Worm (Caenorhabditis elegans) whole organism, late embryonic: ENCODE measurements around the gene rga-4.

Source experiments
- C08G9.2 ChIP-seq: sonication (generic microtip); optimal IDR thresholded peaks from 2 replicates; lab custom pipeline; 2016; ENCODE audit warnings: mild to moderate bottlenecking, missing genetic modification characterization, moderate library complexity, missing compliant biosample characterization
- Y22D7AL.16 ChIP-seq: sonication (generic microtip); optimal IDR thresholded peaks from 2 replicates; lab custom pipeline; 2016; ENCODE audit warnings: missing genetic modification characterization, missing compliant biosample characterization
- ceh-18 ChIP-seq: sonication (generic microtip); optimal IDR thresholded peaks from 2 replicates; lab custom pipeline; 2016; ENCODE audit warnings: missing genetic modification characterization, missing compliant biosample characterization
- ceh-19 ChIP-seq: fragments of 200-800 bp; sonication (Bioruptor generic); optimal IDR thresholded peaks from 2 replicates; lab custom pipeline; 2018; ENCODE audit warnings: mild to moderate bottlenecking, missing genetic modification characterization, missing compliant biosample characterization
- ceh-24 ChIP-seq: sonication (generic microtip); optimal IDR thresholded peaks from 2 replicates; lab custom pipeline; 2016; ENCODE audit warnings: mild to moderate bottlenecking, missing genetic modification characterization, missing compliant biosample characterization
- ceh-30 ChIP-seq: fragments of 150-350 bp; optimal IDR thresholded peaks from 2 replicates; lab custom pipeline; 2014; ENCODE audit warnings: missing biosample characterization, missing genetic modification characterization
- ceh-31 ChIP-seq: sonication (generic microtip); optimal IDR thresholded peaks from 2 replicates; lab custom pipeline; 2016; ENCODE audit warnings: missing genetic modification characterization, missing compliant biosample characterization
- ceh-34 ChIP-seq: sonication (generic microtip); optimal IDR thresholded peaks from 2 replicates; lab custom pipeline; 2016; ENCODE audit warnings: mild to moderate bottlenecking, missing genetic modification characterization, missing compliant biosample characterization
- ceh-45 ChIP-seq: fragments of 200-800 bp; sonication (Bioruptor generic); IDR thresholded peaks from 2 replicates; pipeline ENCODE4 v1.3.6; 2022; ENCODE audit warnings: missing genetic modification reagents, missing genetic modification characterization, missing compliant biosample characterization
- ceh-9 ChIP-seq: sonication (generic microtip); optimal IDR thresholded peaks from 2 replicates; lab custom pipeline; 2016; ENCODE audit warnings: mild to moderate bottlenecking, missing genetic modification characterization, inconsistent platforms, missing compliant biosample characterization
- dmd-4 ChIP-seq: sonication (generic microtip); optimal IDR thresholded peaks from 2 replicates; lab custom pipeline; 2016; ENCODE audit warnings: borderline replicate concordance, missing genetic modification characterization, missing compliant biosample characterization
- fkh-6 ChIP-seq: sonication (generic microtip); optimal IDR thresholded peaks from 2 replicates; lab custom pipeline; 2016; ENCODE audit warnings: missing genetic modification characterization, missing compliant biosample characterization
- hlh-13 ChIP-seq: fragments of 200-800 bp; sonication (Bioruptor generic); optimal IDR thresholded peaks from 2 replicates; lab custom pipeline; 2018; ENCODE audit warnings: mild to moderate bottlenecking, missing genetic modification characterization, missing compliant biosample characterization
- hlh-15 ChIP-seq: sonication (generic microtip); optimal IDR thresholded peaks from 2 replicates; lab custom pipeline; 2016; ENCODE audit warnings: missing genetic modification characterization, missing compliant biosample characterization
- hlh-6 ChIP-seq: sonication (generic microtip); optimal IDR thresholded peaks from 2 replicates; lab custom pipeline; 2016; ENCODE audit warnings: missing genotype, missing genetic modification characterization, missing compliant biosample characterization
- hlh-8 ChIP-seq: sonication (generic microtip); optimal IDR thresholded peaks from 2 replicates; lab custom pipeline; 2016; ENCODE audit warnings: missing genotype, missing genetic modification characterization, missing compliant biosample characterization
- lin-11 ChIP-seq: fragments of 200-800 bp; sonication (Bioruptor generic); optimal IDR thresholded peaks from 2 replicates; lab custom pipeline; 2018; ENCODE audit warnings: mild to moderate bottlenecking, missing genetic modification characterization, missing compliant biosample characterization
- npax-4 ChIP-seq: sonication (generic microtip); optimal IDR thresholded peaks from 2 replicates; lab custom pipeline; 2016; ENCODE audit warnings: missing genetic modification characterization, missing compliant biosample characterization
- pat-9 ChIP-seq: fragments of 200-800 bp; sonication (Bioruptor generic); optimal IDR thresholded peaks from 2 replicates; lab custom pipeline; 2018; ENCODE audit warnings: mild to moderate bottlenecking, missing genetic modification characterization, moderate library complexity, missing compliant biosample characterization
- pha-2 ChIP-seq: sonication (generic microtip); optimal IDR thresholded peaks from 2 replicates; lab custom pipeline; 2017; ENCODE audit warnings: mild to moderate bottlenecking, missing genetic modification characterization, missing compliant biosample characterization
- pha-4 ChIP-seq: fragments of 150-350 bp; optimal IDR thresholded peaks from 2 replicates; lab custom pipeline; 2018; ENCODE audit warnings: missing biosample characterization, missing genetic modification reagents, missing genetic modification characterization
- pqm-1 ChIP-seq: sonication (generic microtip); optimal IDR thresholded peaks from 2 replicates; lab custom pipeline; 2016; ENCODE audit warnings: missing genetic modification characterization, missing compliant biosample characterization
- sox-2 ChIP-seq: fragments of 200-800 bp; sonication (Bioruptor generic); IDR thresholded peaks from 2 replicates; pipeline ENCODE4 v1.3.6; 2022; ENCODE audit warnings: missing genetic modification reagents, missing genetic modification characterization, missing compliant biosample characterization
- sox-4 ChIP-seq: sonication (generic microtip); optimal IDR thresholded peaks from 2 replicates; lab custom pipeline; 2017; ENCODE audit warnings: mild to moderate bottlenecking, missing genetic modification characterization, inconsistent platforms, missing compliant biosample characterization
- syd-9 ChIP-seq: sonication (generic microtip); optimal IDR thresholded peaks from 2 replicates; lab custom pipeline; 2016; ENCODE audit warnings: mild to moderate bottlenecking, missing genetic modification characterization, moderate library complexity, missing compliant biosample characterization
- tbx-2 ChIP-seq: sonication (generic microtip); optimal IDR thresholded peaks from 2 replicates; lab custom pipeline; 2016; ENCODE audit warnings: missing genetic modification characterization, missing compliant biosample characterization
- tbx-7 ChIP-seq: sonication (generic microtip); optimal IDR thresholded peaks from 2 replicates; lab custom pipeline; 2016; ENCODE audit warnings: missing genotype, missing genetic modification characterization, missing compliant biosample characterization
- unc-42 ChIP-seq: sonication (generic microtip); optimal IDR thresholded peaks from 2 replicates; lab custom pipeline; 2016; ENCODE audit warnings: missing genotype, missing genetic modification characterization, missing compliant biosample characterization
- zip-5 ChIP-seq: sonication (generic microtip); optimal IDR thresholded peaks from 2 replicates; lab custom pipeline; 2016; ENCODE audit warnings: missing genetic modification characterization, missing compliant biosample characterization

Gene rga-4

ce11 chrV:1364346-1364745, 18.7 kb downstream of the rga-4 start:
- TF ChIP-seq hlh-6 (tag; lab: Kevin White, UChicago) (no peak), unc-42 (tag; lab: Kevin White, UChicago) (peak; percentile 43)

DNA sequence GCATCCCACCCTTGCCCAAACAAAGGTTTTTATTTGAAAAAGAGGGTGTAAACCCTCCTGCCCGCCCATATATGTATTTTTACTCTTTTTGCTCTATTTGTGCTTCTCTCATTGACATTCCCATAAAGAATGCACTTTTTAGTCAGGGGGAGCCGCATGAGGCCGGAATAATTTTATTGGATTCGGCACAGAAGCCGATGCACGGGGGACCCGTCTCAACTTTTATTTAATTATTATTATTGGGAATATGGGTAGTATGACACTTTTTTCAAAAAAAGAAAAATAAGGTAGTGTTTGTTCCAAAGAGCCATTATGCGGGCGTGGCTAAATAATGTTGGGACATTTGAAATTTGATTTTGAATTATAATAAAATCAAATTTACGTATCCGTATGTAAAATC, 21.0 kb downstream of the rga-4 start:
- TF ChIP-seq unc-42 (tag; lab: Kevin White, UChicago) = peak; percentile 60
- no peak for TF ChIP-seq tbx-2

DNA sequence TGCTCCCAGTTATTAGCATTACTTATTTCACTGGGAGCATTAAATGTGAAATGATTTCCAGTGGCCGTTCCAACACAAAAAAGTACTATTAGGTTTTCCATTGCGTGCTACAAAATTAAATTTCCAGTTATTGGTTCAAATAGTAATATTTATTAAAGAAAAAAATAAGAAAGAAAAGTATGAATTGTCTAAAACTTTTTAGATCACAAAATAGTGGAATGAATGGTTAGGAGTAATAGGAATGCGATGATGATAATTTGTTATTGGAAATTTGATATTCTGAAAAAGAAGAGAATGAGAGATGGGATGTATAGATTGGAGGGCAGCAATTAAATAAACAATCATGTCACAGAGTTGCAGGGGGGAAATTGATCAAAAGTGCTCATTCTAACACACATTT, 25.0 kb downstream of the rga-4 start, which contains the start of gene Y75B7AL.2:
Gene Y75B7AL.2 (minus strand): TSS at position 101 of the 400 bp plus-strand sequence.
- TF ChIP-seq hlh-15 (tag; lab: Kevin White, UChicago) = no peak
- TF ChIP-seq dmd-4 (tag; lab: Kevin White, UChicago) = no peak
- TF ChIP-seq hlh-13 (GFP tag; lab: Kevin White, UChicago) = no peak
- TF ChIP-seq ceh-30 = no peak
- no peak for TF ChIP-seq hlh-8

DNA sequence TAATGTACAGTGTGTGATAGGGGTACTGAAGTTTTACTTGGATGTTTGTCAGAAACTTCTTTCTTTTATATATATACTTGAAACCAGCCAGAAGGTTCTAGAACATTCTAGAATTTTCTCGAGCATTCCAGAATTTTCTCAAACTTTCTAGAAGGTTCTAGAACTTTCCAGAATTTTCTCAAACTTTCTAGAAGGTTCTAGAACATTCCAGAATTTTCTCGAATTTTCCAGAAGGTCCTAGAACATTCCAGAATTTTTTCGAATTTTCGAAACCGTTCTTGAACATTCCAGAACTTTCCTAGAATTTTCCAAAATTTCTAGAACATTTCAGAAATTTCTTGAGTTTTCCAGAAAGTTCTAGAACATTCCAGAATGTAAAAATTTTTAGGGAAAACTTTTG, 27.8 kb downstream of the rga-4 start:
- no peak for TF ChIP-seq pqm-1 (tag; lab: Kevin White, UChicago)
- TF ChIP-seq hlh-13 (GFP tag; lab: Kevin White, UChicago) = no peak
- no peak for TF ChIP-seq ceh-19 (GFP tag; lab: Kevin White, UChicago)
- TF ChIP-seq fkh-6 (tag; lab: Kevin White, UChicago) = no peak
- no peak for TF ChIP-seq sox-2 (GFP tag; lab: Robert Waterston, UW)
- no peak for TF ChIP-seq zip-5

DNA sequence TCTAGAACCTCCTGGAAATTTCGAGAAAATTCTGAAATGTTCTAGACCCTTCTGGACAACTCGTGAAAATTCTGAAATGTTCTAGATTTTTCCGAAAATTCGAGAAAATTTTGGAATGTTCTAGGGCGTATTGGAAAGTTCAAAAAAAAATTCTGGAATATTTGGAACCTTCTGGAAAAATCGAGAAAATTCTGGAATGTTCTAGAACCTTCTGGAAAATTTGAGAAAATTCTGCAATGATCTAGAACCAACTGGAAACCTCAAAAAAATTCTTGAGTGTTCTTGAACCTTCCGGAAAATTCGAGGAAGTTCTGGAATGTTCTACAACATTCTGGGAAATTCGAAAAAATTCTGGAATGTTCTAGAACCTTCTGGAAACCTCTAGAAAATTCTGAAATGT, 30.7 kb downstream of the rga-4 start:
- TF ChIP-seq pha-4 (tag; lab: Kevin White, UChicago) = no peak
- TF ChIP-seq npax-4 = no peak

DNA sequence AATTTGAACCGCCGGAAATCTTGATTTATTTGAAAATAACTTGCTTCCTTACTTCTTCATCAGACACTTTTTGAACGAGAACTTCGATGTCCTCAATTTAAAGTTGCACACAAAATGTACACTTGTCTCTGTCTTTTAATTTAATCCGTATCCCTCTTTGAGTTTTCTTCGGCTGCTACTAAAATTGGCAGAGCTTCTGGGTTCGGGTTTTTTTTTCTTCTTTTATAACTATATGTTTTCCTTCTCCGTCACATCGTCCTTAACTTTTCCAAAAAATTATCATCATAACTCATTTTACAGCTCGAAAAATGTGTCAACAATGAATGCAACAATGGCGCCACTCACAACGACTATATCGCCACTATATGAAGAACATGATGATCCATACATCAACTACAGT, 31.2 kb downstream of the rga-4 start, which contains the start of gene glb-33:
Gene glb-33 (plus strand): TSS at position 301 of the 400 bp plus-strand sequence.
- no peak for TF ChIP-seq sox-4 (tag; lab: Kevin White, UChicago)
- no peak for TF ChIP-seq Y22D7AL.16 (tag; lab: Kevin White, UChicago)
- TF ChIP-seq ceh-9 (tag; lab: Kevin White, UChicago) = no peak
- no peak for TF ChIP-seq pat-9
- no peak for TF ChIP-seq tbx-7

DNA sequence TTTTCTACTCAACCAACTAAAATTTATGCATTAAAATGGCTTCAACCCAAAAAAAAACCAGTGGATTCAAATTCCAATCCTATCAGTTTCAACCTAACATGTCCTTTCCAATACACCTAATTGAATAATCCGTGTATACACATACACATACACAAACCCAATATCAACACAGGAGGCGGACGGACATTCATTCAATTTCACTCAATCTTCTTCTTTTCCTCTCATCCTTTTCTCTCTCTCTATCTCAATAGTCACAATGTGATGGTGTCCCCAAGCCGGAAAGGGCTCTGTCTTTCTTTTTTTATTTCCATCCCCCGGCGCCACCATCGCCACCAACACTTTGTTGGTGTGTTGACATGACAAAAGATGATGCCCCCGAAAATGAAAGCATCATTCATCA, 33.3 kb downstream of the rga-4 start:
- TF ChIP-seq pha-2 (tag; lab: Kevin White, UChicago) (no peak), ceh-45 (no peak), tbx-7 (no peak), syd-9 (tag; lab: Kevin White, UChicago) (no peak), lin-11 (tag; lab: Kevin White, UChicago) (no peak), C08G9.2 (tag; lab: Kevin White, UChicago) (no peak), ceh-31 (peak; percentile 16), ceh-18 (tag; lab: Kevin White, UChicago) (no peak), zip-5 (no peak), tbx-2 (no peak), unc-42 (tag; lab: Kevin White, UChicago) (peak; percentile 86)

DNA sequence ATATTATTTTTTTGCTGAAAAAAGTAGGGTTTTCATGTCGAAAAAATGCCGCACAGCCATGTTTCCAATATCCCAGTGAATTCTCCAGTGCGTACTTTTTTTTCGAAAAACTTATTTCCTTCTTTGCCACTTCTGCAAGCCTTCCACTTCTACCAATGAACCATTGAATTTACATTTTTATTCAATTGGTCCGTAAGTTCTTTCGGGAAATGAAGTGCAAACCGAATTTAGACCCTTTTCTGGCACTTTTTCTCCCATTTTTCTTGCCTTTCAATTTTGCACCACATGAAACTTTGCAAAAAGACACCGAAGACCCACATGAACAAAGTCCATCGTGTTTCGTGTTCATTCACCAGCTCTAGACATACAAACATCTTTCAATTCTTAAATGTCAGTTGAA, 40.3 kb downstream of the rga-4 start:
- TF ChIP-seq ceh-24 (tag; lab: Kevin White, UChicago) = no peak
- peak; percentile 73 for TF ChIP-seq unc-42 (tag; lab: Kevin White, UChicago)
- no peak for TF ChIP-seq ceh-34 (tag; lab: Kevin White, UChicago)
